Worm (Caenorhabditis elegans) whole organism, L4 larva: Measurements from ENCODE around the gene srsx-15.
A peak's percentile ranks its signal among the peaks of the same experiment; 100 is the strongest.

ENCODE experiments used
- ZK546.5 ChIP-seq, 2 experiments: sonication (generic microtip); optimal IDR thresholded peaks; 2 replicates each; lab custom pipeline; 2017; ENCODE audit warnings: missing biosample characterization in 2 of 2, missing genetic modification characterization in 2 of 2
- hlh-30 ChIP-seq: sonication (generic microtip); optimal IDR thresholded peaks from 2 replicates; lab custom pipeline; 2017; ENCODE audit warnings: antibody characterized with exemption, mild to moderate bottlenecking, missing genetic modification characterization, missing compliant biosample characterization; ENCODE audit not compliant: insufficient read depth
- lin-39 ChIP-seq: fragments of 150-350 bp; optimal IDR thresholded peaks from 2 replicates; lab custom pipeline; 2014; ENCODE audit warnings: missing biosample characterization, missing genetic modification reagents, missing genetic modification characterization
- nhr-25 ChIP-seq: sonication (generic microtip); optimal IDR thresholded peaks from 2 replicates; lab custom pipeline; 2017; ENCODE audit warnings: missing genetic modification characterization, mild to moderate bottlenecking, missing compliant biosample characterization, antibody characterized with exemption, moderate library complexity, borderline replicate concordance; ENCODE audit not compliant: insufficient read depth
- rbr-2 ChIP-seq: sonication (generic microtip); optimal IDR thresholded peaks from 2 replicates; lab custom pipeline; 2016; ENCODE audit warnings: missing genotype, missing genetic modification characterization, missing compliant biosample characterization
- skn-1 ChIP-seq: fragments of 150-350 bp; optimal IDR thresholded peaks from 2 replicates; lab custom pipeline; 2014; ENCODE audit warnings: missing biosample characterization, missing genetic modification characterization
- unc-39 ChIP-seq: sonication (generic microtip); optimal IDR thresholded peaks from 2 replicates; lab custom pipeline; 2017; ENCODE audit warnings: missing biosample characterization, missing genetic modification characterization
- zfp-3 ChIP-seq: fragments of 200-800 bp; sonication (Bioruptor generic); conservative IDR thresholded peaks from 2 replicates; pipeline ENCODE4 v1.3.6; 2022; ENCODE audit warnings: missing genetic modification reagents, missing genetic modification characterization, missing compliant biosample characterization

ce11 chrIV:5583184-5583583 lies 40.4 kb downstream of the srsx-15 start:
- TF ChIP-seq rbr-2 (tag; lab: Kevin White, UChicago), result no peak
- peak; percentile 34 for TF ChIP-seq hlh-30
- no peak for TF ChIP-seq lin-39 (tag; lab: Kevin White, UChicago)
- TF ChIP-seq nhr-25 (tag; lab: Kevin White, UChicago), result no peak
- no peak for TF ChIP-seq unc-39
- TF ChIP-seq ZK546.5 (tag; optimal IDR thresholded peaks at IDR 0.05; lab: Kevin White, UChicago), result no peak
- TF ChIP-seq skn-1 (tag; lab: Kevin White, UChicago), result no peak
- TF ChIP-seq zfp-3 (GFP tag; lab: Robert Waterston, UW), result no peak
